Fruit fly (Drosophila melanogaster) Kc167 (cell line): ENCODE data around the gene btz.

ENCODE experiments used
- Myc ChIP-seq: fragments of >200 bp; optimal IDR thresholded peaks from 2 replicates; lab custom pipeline; 2017; ENCODE audit warnings: missing external identifiers
- Sin3A ChIP-seq: fragments of >200 bp; optimal IDR thresholded peaks from 2 replicates; lab custom pipeline; 2018; ENCODE audit warnings: missing external identifiers
- h ChIP-seq: fragments of >200 bp; optimal IDR thresholded peaks from 3 replicates; lab custom pipeline; 2018; ENCODE audit warnings: missing external identifiers
- insv ChIP-seq: fragments of >200 bp; optimal IDR thresholded peaks from 3 replicates; lab custom pipeline; 2018; ENCODE audit warnings: missing external identifiers
- psq ChIP-seq: fragments of >200 bp; optimal IDR thresholded peaks from 2 replicates; lab custom pipeline; 2017; ENCODE audit warnings: missing external identifiers
- ttk ChIP-seq: sonication (Bioruptor generic); optimal IDR thresholded peaks from 2 replicates; lab custom pipeline; 2017; ENCODE audit warnings: missing external identifiers

btz gene

DNA sequence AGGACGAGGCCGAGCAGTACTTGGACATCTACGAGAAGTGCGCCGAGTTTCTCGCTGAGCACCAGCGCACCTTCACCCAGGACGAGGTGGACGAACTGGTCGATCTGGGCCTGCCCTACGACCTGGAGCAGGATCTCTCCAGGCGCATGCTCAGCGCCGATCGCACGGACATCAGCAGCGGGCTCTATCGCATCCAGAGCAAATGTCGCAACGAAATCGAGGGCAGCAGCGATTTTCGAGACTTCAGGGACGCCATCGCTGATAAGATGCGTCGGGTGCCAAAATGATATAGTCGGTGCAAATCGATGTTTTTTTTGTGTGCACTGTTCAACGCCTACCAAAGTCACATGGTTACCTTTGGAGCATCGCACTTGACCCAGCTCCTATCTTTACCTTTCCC lies 20.5 kb upstream of the btz start:
- no peak for TF ChIP-seq ttk (lab: Kevin White, UChicago)
- TF ChIP-seq Sin3A, result no peak
- no peak for TF ChIP-seq Myc
- no peak for TF ChIP-seq insv (lab: Kevin White, UChicago)
- no peak for TF ChIP-seq psq (lab: Kevin White, UChicago)
- TF ChIP-seq h, result no peak

DNA sequence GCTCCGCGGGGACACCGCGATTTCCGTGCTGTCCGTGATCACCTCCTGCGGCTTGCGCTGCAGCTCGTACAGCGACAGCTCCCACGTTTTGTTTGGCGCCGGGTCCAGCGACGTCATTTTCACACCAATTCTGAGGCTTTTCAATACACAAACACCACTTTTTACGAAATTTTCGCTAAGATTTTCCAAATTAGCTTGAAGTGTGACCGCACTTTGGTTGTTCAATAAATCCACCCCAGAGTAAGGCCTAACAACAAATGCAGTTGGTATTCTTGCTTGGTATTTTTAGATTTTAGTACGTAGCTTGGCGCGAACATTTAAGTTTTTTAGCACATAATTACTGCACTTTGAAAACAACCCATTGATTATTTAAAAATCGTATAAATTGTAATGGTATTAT lies 18.4 kb upstream of the btz start, which contains the start of gene Sce:
TSS of gene Sce (minus strand) at position 231 of the 400 bp plus-strand sequence.
- TF ChIP-seq psq (lab: Kevin White, UChicago), result no peak
- TF ChIP-seq Sin3A, result no peak
- no peak for TF ChIP-seq Myc
- no peak for TF ChIP-seq h
- TF ChIP-seq insv (lab: Kevin White, UChicago), result no peak
- TF ChIP-seq ttk (lab: Kevin White, UChicago), result no peak

DNA sequence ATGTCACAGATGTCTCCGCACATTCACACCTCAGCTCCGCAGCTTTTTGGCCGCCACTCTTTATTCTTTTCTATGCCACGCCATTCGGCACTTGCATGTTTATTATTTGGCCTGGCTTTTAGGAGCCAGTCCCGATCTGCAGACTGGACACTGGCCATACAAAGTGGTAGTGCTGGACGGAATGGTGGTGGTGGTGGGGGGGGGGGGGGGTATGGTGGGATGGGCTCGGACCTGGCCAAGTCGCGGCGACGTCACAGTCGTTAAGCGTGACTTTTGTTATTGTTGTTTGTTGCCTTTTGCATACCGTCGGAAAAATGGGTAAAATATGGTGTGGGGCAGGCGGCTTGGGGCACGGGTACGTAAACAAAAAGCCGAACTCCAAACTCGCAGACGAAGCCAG lies 15.1 kb upstream of the btz start:
- TF ChIP-seq ttk (lab: Kevin White, UChicago) (no peak), insv (lab: Kevin White, UChicago) (no peak), Sin3A (no peak), h (no peak)

DNA sequence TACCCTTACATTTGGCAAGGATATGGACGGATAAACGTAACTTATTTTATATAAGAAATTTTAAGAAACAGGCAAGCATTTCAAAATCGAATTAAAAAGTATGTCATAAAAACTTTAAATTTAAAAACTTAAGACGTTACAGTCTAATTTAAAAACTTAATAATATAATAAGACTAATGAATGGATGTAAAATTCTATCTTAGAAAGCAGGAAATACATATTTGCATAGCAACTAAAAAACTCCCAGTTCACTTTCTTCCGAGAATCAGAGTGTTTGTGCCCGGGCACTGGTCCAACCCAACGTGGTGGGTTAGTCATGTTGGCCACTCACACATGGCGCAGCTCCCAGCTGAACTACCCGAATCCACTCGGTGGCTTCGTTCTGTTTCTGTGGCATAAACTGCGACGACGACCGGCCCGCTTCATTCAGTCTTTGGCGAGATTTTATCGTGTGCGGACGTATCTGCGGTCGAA lies 14.6 kb upstream of the btz start, which contains the start of gene CG12880:
TSS of gene CG12880 (plus strand) at position 424 of the 474 bp plus-strand sequence.
- TF ChIP-seq h, result no peak
- no peak for TF ChIP-seq psq (lab: Kevin White, UChicago)
- no peak for TF ChIP-seq insv (lab: Kevin White, UChicago)
- TF ChIP-seq ttk (lab: Kevin White, UChicago), result no peak
- no peak for TF ChIP-seq Sin3A
- TF ChIP-seq Myc, result no peak

dm6 chr3R:27688034-27688433 lies 12.1 kb upstream of the btz start, which contains the start of gene CG31055:
TSS of gene CG31055 (minus strand) at chr3R:27688134.
- TF ChIP-seq ttk (lab: Kevin White, UChicago) (no peak), Myc (no peak), insv (lab: Kevin White, UChicago) (no peak), h (no peak), Sin3A (no peak), psq (lab: Kevin White, UChicago) (no peak)

- TF ChIP-seq insv (lab: Kevin White, UChicago), result no peak
- no peak for TF ChIP-seq ttk (lab: Kevin White, UChicago)
- no peak for TF ChIP-seq Myc
- no peak for TF ChIP-seq psq (lab: Kevin White, UChicago)
- TF ChIP-seq h, result no peak
- no peak for TF ChIP-seq Sin3A
Measured at dm6 chr3R:27692645-27693307, 7.4 kb upstream of the btz start.

DNA sequence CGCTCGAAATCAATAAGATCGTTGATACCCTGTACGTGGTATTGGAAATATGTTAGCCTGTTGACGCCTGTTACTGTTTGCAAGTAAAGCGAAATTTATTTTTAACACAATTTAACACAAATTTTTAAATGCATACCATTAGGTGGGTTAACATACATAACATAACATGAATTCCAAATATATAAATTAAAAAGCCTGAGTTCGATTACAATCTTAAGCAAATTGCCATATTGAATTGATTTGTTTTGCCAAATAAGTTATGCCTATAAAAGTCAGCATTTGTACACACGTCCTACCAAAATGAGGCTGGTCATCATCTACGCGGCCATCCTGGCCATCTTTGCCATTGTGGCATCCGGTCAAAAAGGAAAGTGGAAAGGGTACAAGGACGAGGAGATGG lies 6.1 kb upstream of the btz start, which contains the start of gene CG43319:
TSS of gene CG43319 (plus strand) at position 301 of the 400 bp plus-strand sequence.
- TF ChIP-seq h, result no peak
- no peak for TF ChIP-seq ttk (lab: Kevin White, UChicago)
- no peak for TF ChIP-seq insv (lab: Kevin White, UChicago)
- TF ChIP-seq Myc, result no peak
- TF ChIP-seq Sin3A, result no peak
- TF ChIP-seq psq (lab: Kevin White, UChicago), result no peak

DNA sequence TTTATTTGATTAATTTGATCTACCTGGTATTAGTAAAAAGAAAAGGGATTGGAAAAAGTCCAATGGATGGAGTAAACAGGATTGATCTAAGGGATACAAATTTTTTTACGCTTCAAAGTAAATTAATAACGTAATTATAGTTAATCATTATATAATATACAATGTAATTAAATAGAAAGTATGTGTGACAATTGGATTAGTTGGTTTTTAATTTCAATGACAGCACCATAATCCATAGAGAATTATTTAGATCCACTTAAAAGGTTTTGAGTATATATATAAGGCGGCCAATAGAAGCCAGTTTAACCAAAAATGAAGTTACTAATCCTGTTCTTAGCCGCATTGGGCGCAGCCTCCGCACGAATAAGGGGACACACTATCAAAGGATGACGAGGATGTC lies 5.6 kb upstream of the btz start, which contains the start of gene Acp98AB:
TSS of gene Acp98AB (plus strand) at position 301 of the 400 bp plus-strand sequence.
- no peak for TF ChIP-seq Sin3A
- TF ChIP-seq insv (lab: Kevin White, UChicago), result no peak
- no peak for TF ChIP-seq Myc
- no peak for TF ChIP-seq psq (lab: Kevin White, UChicago)
- no peak for TF ChIP-seq h
- TF ChIP-seq ttk (lab: Kevin White, UChicago), result no peak

DNA sequence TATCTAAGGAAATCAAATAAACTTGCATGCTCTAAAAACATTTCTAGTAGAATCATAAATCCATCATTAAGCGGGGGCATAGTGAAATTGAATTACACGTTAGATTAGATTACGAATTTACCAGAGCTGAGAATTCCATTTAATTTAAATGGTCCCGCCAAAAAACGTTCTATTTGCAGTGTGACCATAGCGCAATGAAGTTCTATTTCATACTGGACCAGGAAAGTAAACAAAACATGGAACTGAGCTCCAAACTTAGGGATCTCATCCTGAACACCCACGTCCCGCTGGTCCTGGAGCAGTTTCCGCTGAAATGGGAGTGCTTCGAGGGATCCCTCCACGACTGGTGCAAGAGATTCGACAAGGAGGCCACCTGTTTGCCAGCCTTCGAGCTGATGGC lies 5.1 kb upstream of the btz start, which contains the start of gene HSPBAP1:
TSS of gene HSPBAP1 (plus strand) at position 217 of the 400 bp plus-strand sequence.
- TF ChIP-seq h (no peak), ttk (lab: Kevin White, UChicago) (no peak), psq (lab: Kevin White, UChicago) (no peak), insv (lab: Kevin White, UChicago) (no peak), Sin3A (no peak), Myc (no peak)

dm6 chr3R:27699540-27700228 lies 477 bp upstream of the btz start, which contains the start of gene ALiX:
TSS of gene ALiX (minus strand) at chr3R:27700110.
- no peak for TF ChIP-seq insv (lab: Kevin White, UChicago)
- no peak for TF ChIP-seq Myc
- no peak for TF ChIP-seq h

- TF ChIP-seq Sin3A (no peak), h (no peak), Myc (no peak), psq (lab: Kevin White, UChicago) (no peak), ttk (lab: Kevin White, UChicago) (no peak), insv (lab: Kevin White, UChicago) (no peak)
Measured at dm6 chr3R:27706039-27706580, 5.9 kb downstream of the btz start.

DNA sequence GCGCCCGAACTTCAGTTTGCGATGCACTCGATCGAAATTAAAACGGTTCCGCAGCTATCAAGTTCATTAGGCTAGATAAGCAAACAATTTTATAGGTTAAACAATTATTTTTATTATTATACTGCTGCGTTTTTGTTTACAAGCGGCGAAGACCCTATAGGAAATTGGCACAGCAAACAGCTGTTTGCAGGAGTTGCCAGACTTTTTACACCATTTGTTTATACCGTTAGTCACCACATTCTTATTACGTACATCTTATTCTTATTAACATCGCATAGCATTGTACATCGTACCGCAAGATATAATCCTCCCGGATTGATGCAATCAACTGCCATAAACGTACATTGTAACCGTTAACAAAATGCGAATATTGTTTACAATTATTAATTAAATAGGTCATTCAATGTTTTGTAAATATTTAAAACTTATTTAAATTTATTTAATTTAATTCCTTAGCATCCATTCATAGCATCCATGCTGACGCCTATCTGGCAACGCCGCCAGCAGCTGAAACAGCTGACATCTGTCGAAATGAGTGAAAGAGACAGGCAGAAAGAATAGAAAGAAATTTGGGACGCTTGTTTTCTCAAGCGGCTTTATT lies 6.5 kb downstream of the btz start, which contains the start of the genes CROT and CG12877:
TSS of gene CROT (minus strand) at position 171 of the 601 bp plus-strand sequence.
TSS of gene CG12877 (plus strand) at position 520 of the 601 bp plus-strand sequence.
- TF ChIP-seq Myc (no peak), ttk (lab: Kevin White, UChicago) (no peak), insv (lab: Kevin White, UChicago) (no peak), Sin3A (no peak), psq (lab: Kevin White, UChicago) (no peak), h (no peak)
